Worm (Caenorhabditis elegans) whole organism, mixed stage, embryonic: Measurements from ENCODE around the gene srx-1.

Source experiments
- bed-3 ChIP-seq: fragments of 200-800 bp; sonication (Bioruptor generic); optimal IDR thresholded peaks from 3 replicates; lab custom pipeline; 2018; ENCODE audit warnings: mild to moderate bottlenecking, missing genetic modification characterization, moderate library complexity, missing compliant biosample characterization
- ces-1 ChIP-seq: fragments of 150-350 bp; optimal IDR thresholded peaks from 2 replicates; lab custom pipeline; 2014; ENCODE audit warnings: missing biosample characterization, missing genetic modification reagents, missing genetic modification characterization
- elt-1 ChIP-seq: sonication (generic microtip); optimal IDR thresholded peaks from 2 replicates; lab custom pipeline; 2017; ENCODE audit warnings: missing genetic modification characterization, mild to moderate bottlenecking, missing compliant biosample characterization, antibody characterized with exemption, moderate library complexity, borderline replicate concordance; ENCODE audit not compliant: insufficient read depth
- elt-3 ChIP-seq: fragments of 150-350 bp; optimal IDR thresholded peaks from 2 replicates; lab custom pipeline; 2014; ENCODE audit warnings: missing biosample characterization, missing genetic modification characterization
- lin-13 ChIP-seq: fragments of 150-350 bp; optimal IDR thresholded peaks from 2 replicates; lab custom pipeline; 2014; ENCODE audit warnings: missing biosample characterization, missing genetic modification characterization
- mab-5 ChIP-seq: fragments of 150-350 bp; optimal IDR thresholded peaks from 2 replicates; lab custom pipeline; 2014; ENCODE audit warnings: missing biosample characterization, missing genetic modification characterization
- mep-1 ChIP-seq: fragments of 150-350 bp; optimal IDR thresholded peaks from 2 replicates; lab custom pipeline; 2017; ENCODE audit warnings: missing biosample characterization, missing genetic modification reagents, missing genetic modification characterization, inconsistent platforms
- nhr-12 ChIP-seq: fragments of 150-350 bp; optimal IDR thresholded peaks from 2 replicates; lab custom pipeline; 2014; ENCODE audit warnings: missing biosample characterization, missing genetic modification characterization
- nhr-237 ChIP-seq: fragments of 150-350 bp; optimal IDR thresholded peaks from 2 replicates; lab custom pipeline; 2014; ENCODE audit warnings: missing biosample characterization, missing genetic modification characterization
- nhr-28 ChIP-seq: fragments of 150-350 bp; optimal IDR thresholded peaks from 2 replicates; lab custom pipeline; 2014; ENCODE audit warnings: missing biosample characterization, missing genetic modification characterization
- nhr-76 ChIP-seq: sonication (generic microtip); optimal IDR thresholded peaks from 2 replicates; lab custom pipeline; 2017; ENCODE audit warnings: missing biosample characterization, missing genetic modification characterization
- snpc-4 ChIP-seq: fragments of 150-350 bp; optimal IDR thresholded peaks from 2 replicates; lab custom pipeline; 2014; ENCODE audit warnings: missing biosample characterization, missing genetic modification characterization
- unc-39 ChIP-seq: fragments of 150-350 bp; optimal IDR thresholded peaks from 2 replicates; lab custom pipeline; 2014; ENCODE audit warnings: missing biosample characterization, missing genetic modification characterization
- unc-62 ChIP-seq: fragments of 150-350 bp; optimal IDR thresholded peaks from 2 replicates; lab custom pipeline; 2014; ENCODE audit warnings: missing biosample characterization, missing genetic modification reagents, missing genetic modification characterization

DNA sequence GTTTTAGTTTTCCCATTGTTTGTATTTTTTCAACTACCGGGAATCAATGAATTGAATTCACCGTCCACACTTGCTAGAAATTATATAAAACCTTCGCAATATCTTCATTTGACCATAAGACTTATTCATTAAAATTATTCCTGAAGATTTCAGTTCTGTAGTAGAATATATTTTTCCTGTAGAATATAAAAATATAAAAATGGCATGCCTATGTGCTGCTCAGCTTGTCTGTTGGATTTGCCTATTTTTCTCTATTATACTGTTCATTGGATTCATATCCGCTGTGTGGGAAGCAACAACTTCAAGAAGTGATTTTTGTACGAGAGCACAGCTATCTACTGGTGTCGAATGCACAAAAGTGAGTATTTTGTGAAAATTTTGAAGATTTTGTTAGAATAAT, 11.8 kb upstream of the srx-1 start, which contains the start of gene F59E11.6:
- no peak for TF ChIP-seq lin-13 (tag; lab: Kevin White, UChicago)
- TF ChIP-seq bed-3 (GFP tag; lab: Kevin White, UChicago): no peak
- TF ChIP-seq nhr-28: no peak
- no peak for TF ChIP-seq unc-62
- no peak for TF ChIP-seq nhr-12 (tag; lab: Kevin White, UChicago)
- TF ChIP-seq nhr-76 (tag; lab: Kevin White, UChicago): no peak
- TF ChIP-seq elt-3 (tag; lab: Kevin White, UChicago): no peak
- TF ChIP-seq ces-1 (GFP tag; lab: Kevin White, UChicago): no peak
- TF ChIP-seq mab-5 (tag; lab: Kevin White, UChicago): no peak
- TF ChIP-seq elt-1 (tag; lab: Kevin White, UChicago): no peak
- no peak for TF ChIP-seq snpc-4 (tag; lab: Kevin White, UChicago)
- TF ChIP-seq unc-39 (tag; lab: Kevin White, UChicago): no peak
- no peak for TF ChIP-seq mep-1 (tag; lab: Kevin White, UChicago)
- no peak for TF ChIP-seq nhr-237 (tag; lab: Kevin White, UChicago)
